Fruit fly (Drosophila melanogaster): Measurements from ENCODE around the gene Pdp1.

Pdp1 gene

DNA sequence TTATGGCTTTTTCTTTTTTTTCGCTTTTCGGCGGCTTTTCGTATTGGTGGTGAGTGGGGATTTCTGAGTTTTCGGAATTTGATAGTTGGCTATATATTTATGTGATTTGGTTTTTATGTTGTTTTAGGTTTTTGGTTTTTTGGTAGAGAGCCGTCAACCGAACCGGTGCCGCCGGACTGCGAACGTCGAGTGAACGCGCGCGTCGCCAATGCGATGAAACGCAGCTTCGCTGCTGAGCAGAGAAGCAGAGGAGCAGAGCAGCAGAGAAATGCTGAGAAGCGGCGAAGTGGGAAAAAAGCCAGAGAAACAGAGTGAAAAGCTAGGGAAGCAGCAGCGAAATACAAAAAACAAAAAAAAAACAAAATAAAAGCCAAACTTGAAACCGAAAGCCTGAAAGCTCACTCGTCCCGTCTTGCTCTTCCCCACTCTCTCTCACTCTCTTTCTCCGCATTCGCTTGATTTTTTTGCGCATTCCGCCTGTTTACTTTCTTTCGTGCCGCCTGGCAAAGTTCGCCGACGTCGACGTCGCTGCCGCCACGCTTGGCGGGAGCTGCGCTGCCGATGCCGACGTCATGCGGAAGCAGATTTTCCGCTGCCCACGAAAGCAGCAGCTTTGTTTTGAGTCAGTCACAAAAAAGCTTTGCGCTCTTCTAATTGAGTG lies 39.2 kb downstream of the Pdp1 start:
- TF ChIP-seq tai (GFP tag; optimal IDR thresholded peaks at IDR 0.05) (no peak), psq (GFP tag; optimal IDR thresholded peaks at IDR 0.05) (peak; percentile 70), CG32264 (GFP tag; optimal IDR thresholded peaks at IDR 0.05) (no peak), Vsx2 (GFP tag; optimal IDR thresholded peaks at IDR 0.05; ENCODE audit: partially characterized antibody) (no peak), jim (GFP tag; optimal IDR thresholded peaks at IDR 0.05) (no peak), fru (GFP tag; optimal IDR thresholded peaks at IDR 0.05) (no peak)

- no peak for TF ChIP-seq N (GFP tag; optimal IDR thresholded peaks at IDR 0.05)
- TF ChIP-seq Myc (optimal IDR thresholded peaks at IDR 0.05), result no peak
- no peak for TF ChIP-seq Sp1 (GFP tag; optimal IDR thresholded peaks at IDR 0.05)
- TF ChIP-seq rgr (GFP tag; optimal IDR thresholded peaks at IDR 0.05), result no peak
- TF ChIP-seq CrebA (GFP tag; optimal IDR thresholded peaks at IDR 0.05; ENCODE audit: borderline replicate concordance), result no peak
- TF ChIP-seq br (GFP tag; optimal IDR thresholded peaks at IDR 0.05), result no peak
- TF ChIP-seq tai (GFP tag; optimal IDR thresholded peaks at IDR 0.05), result no peak
- no peak for TF ChIP-seq sv (GFP tag; optimal IDR thresholded peaks at IDR 0.05)
Measured at dm6 chr3L:7826727-7827126, 40.4 kb downstream of the Pdp1 start.

DNA sequence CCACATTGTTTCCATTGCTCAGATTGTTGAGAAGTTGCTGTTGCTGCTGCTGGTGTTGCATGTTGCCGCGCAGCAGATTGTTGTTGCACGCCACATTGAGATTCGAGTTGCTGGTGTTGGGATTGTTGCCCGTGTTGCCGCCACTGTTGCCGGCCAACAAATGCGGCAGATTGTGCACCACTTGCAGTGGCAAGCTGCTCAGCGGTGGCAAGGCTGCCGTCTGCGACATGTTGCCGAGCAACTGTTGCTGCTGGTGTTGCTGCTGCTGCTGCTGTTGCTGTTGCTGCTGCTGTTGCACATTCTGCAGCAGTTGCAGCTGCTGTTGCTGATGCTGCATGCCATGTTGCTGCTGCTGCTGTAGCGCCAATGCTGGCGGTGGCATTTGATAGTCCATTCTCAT lies 41.0 kb downstream of the Pdp1 start:
- TF ChIP-seq Rel (GFP tag; optimal IDR thresholded peaks at IDR 0.05) (no peak), Rel (tag; optimal IDR thresholded peaks at IDR 0.05) (no peak), Dfd (GFP tag; optimal IDR thresholded peaks at IDR 0.05) (peak; percentile 77), Dif (GFP tag; optimal IDR thresholded peaks at IDR 0.05; ENCODE audit: partially characterized antibody) (no peak)

DNA sequence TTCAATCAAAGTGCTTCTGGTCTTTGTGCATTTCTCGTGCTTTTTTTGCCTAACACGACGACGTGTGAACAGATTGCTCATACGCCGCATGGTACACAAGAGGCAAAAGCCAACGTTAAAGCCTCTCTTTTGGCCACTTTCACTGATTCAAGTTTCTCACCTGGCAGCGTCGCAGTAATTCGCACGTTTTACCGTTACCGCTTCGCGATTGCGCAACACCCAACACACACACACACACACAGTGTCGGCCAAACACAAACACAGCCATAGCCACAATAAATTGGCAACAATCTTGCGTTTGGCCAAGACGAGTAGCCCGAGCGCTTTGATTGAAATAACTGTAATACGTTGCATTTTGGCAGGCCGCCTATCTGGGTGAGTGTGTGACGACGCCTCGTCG lies 44.0 kb downstream of the Pdp1 start:
- TF ChIP-seq Dfd (GFP tag; optimal IDR thresholded peaks at IDR 0.05) (peak; percentile 51), jim (GFP tag; optimal IDR thresholded peaks at IDR 0.05) (no peak)

DNA sequence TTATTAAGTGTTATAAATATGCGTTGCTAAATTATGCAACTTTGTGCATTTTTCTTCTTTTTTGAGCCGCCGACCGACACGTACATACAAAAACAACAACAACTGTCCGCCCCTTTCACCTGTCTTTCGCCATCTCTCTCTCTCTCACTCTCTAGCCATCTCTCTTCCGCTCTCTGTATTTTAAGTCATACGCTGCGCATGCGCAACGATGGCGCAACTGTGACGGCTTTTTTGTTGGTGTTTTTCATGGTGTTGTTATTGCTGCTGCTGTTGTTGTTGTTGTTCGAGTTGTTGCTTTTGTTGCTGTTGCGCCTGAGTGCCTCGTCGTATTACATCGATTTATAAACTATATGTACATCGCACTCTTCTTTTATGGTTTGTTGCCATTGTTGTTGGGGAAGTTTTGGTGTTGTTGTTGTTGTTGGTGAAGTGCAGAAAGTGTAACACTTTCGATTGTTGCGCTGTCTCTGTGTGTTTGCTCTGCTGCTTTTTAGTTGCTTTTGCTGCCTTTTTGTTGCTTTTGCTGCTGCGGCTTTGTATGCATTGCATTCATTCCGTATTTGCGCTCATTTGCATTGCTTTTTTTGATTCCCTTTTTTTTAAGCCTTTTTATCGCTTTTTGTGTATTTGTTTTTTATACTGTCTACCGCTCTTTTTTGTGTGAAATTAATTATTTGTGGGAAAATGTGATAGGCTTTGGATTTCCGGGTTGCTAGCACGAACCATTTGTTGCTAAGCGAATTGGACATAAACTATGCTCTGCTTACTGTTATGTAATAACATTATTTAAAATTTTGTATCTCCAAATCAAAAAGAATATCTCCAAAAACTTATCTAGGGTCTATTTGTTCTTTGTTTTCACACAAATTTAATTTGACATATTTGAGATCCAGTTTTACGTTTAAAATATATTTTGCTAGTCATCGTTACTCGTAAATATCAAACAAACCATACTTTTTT lies 45.3 kb downstream of the Pdp1 start:
- TF ChIP-seq Dif (GFP tag; optimal IDR thresholded peaks at IDR 0.05; ENCODE audit: partially characterized antibody), result no peak
- no peak for TF ChIP-seq br (GFP tag; optimal IDR thresholded peaks at IDR 0.05)
- no peak for TF ChIP-seq GATAd (GFP tag; optimal IDR thresholded peaks at IDR 0.05)
- no peak for TF ChIP-seq CrebA (GFP tag; optimal IDR thresholded peaks at IDR 0.05; ENCODE audit: borderline replicate concordance)
- TF ChIP-seq Jra (GFP tag; optimal IDR thresholded peaks at IDR 0.05), result no peak
- no peak for TF ChIP-seq Hnf4 (GFP tag; optimal IDR thresholded peaks at IDR 0.05)
- no peak for TF ChIP-seq CG32264 (GFP tag; optimal IDR thresholded peaks at IDR 0.05)
- TF ChIP-seq Rel (GFP tag; optimal IDR thresholded peaks at IDR 0.05), result no peak
- TF ChIP-seq Rel (tag; optimal IDR thresholded peaks at IDR 0.05), result no peak
- TF ChIP-seq Myc (optimal IDR thresholded peaks at IDR 0.05), result no peak
- TF ChIP-seq brk (GFP tag; optimal IDR thresholded peaks at IDR 0.05), result no peak
- TF ChIP-seq psq (GFP tag; optimal IDR thresholded peaks at IDR 0.05), result no peak
- no peak for TF ChIP-seq Mio (GFP tag; optimal IDR thresholded peaks at IDR 0.05)
- no peak for TF ChIP-seq usp (GFP tag; optimal IDR thresholded peaks at IDR 0.05)
- TF ChIP-seq OdsH (GFP tag; optimal IDR thresholded peaks at IDR 0.05), result no peak
- no peak for TF ChIP-seq pan (optimal IDR thresholded peaks at IDR 0.05)
- TF ChIP-seq Hr78 (GFP tag; optimal IDR thresholded peaks at IDR 0.05), result no peak
- TF ChIP-seq foxo (GFP tag; optimal IDR thresholded peaks at IDR 0.05), result no peak
- TF ChIP-seq Dfd (GFP tag; optimal IDR thresholded peaks at IDR 0.05), result no peak
- TF ChIP-seq CG9705 (GFP tag; optimal IDR thresholded peaks at IDR 0.05), result no peak
- TF ChIP-seq Vsx2 (GFP tag; optimal IDR thresholded peaks at IDR 0.05; ENCODE audit: partially characterized antibody), result no peak

DNA sequence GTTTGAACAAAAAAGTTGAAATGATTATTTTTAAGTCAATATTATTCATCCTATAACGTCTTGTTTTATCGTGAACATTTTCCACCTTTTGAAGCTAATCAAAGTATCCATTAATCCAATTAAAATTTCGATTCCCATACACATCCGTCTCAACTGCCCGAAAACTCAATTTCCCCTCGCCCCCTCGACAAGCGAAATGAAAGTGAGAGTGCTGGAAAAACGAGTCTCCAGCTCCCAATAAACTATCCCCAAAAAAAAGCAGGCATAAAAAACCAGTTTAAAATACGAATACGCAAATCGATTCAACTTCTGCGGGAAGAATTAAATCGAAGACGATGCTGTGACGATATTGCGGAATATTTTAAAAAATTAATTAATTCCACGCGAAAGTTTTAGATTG lies 46.0 kb downstream of the Pdp1 start:
- TF ChIP-seq Hr83 (GFP tag; optimal IDR thresholded peaks at IDR 0.05; ENCODE audit: poor library complexity, severe bottlenecking) (no peak), HLH106 (tag; optimal IDR thresholded peaks at IDR 0.05) (no peak), OdsH (GFP tag; optimal IDR thresholded peaks at IDR 0.05) (no peak), Hr78 (GFP tag; optimal IDR thresholded peaks at IDR 0.05) (no peak), sage (GFP tag; optimal IDR thresholded peaks at IDR 0.05) (no peak), Rel (GFP tag; optimal IDR thresholded peaks at IDR 0.05) (no peak), Rel (tag; optimal IDR thresholded peaks at IDR 0.05) (no peak), Myc (optimal IDR thresholded peaks at IDR 0.05) (no peak), CG32264 (GFP tag; optimal IDR thresholded peaks at IDR 0.05) (no peak), dmrt93B (GFP tag; optimal IDR thresholded peaks at IDR 0.05) (no peak), jim (GFP tag; optimal IDR thresholded peaks at IDR 0.05) (no peak), usp (GFP tag; optimal IDR thresholded peaks at IDR 0.05) (no peak), br (GFP tag; optimal IDR thresholded peaks at IDR 0.05) (no peak), rgr (GFP tag; optimal IDR thresholded peaks at IDR 0.05) (no peak)

All from whole organism, wandering third instar larva.